Worm (Caenorhabditis elegans) whole organism, early embryonic: Measurements from ENCODE around the gene Y38H6C.13.

Experiments used
- F13C5.2 ChIP-seq: sonication (generic microtip); optimal IDR thresholded peaks from 2 replicates; lab custom pipeline; 2017; ENCODE audit warnings: mild to moderate bottlenecking, missing genetic modification characterization, inconsistent platforms, missing compliant biosample characterization
- ama-1 ChIP-seq: fragments of 150-350 bp; optimal IDR thresholded peaks from 2 replicates; lab custom pipeline; 2014
- ceh-13 ChIP-seq: fragments of 200-800 bp; sonication (Bioruptor generic); optimal IDR thresholded peaks from 2 replicates; lab custom pipeline; 2018; ENCODE audit warnings: mild to moderate bottlenecking, missing genetic modification characterization, missing compliant biosample characterization
- ets-7 ChIP-seq: sonication (generic microtip); optimal IDR thresholded peaks from 2 replicates; lab custom pipeline; 2016; ENCODE audit warnings: missing genotype, missing genetic modification characterization, missing compliant biosample characterization
- flt-1 ChIP-seq: fragments of 200-800 bp; sonication (Bioruptor generic); IDR thresholded peaks from 2 replicates; pipeline ENCODE4 v1.3.6; 2022; ENCODE audit warnings: missing genetic modification characterization, missing compliant biosample characterization
- hmbx-1 ChIP-seq: sonication (generic microtip); optimal IDR thresholded peaks from 2 replicates; lab custom pipeline; 2016; ENCODE audit warnings: mild to moderate bottlenecking, missing genetic modification characterization, missing compliant biosample characterization
- hnd-1 ChIP-seq: sonication (generic microtip); optimal IDR thresholded peaks from 2 replicates; lab custom pipeline; 2016; ENCODE audit warnings: missing genetic modification characterization, missing compliant biosample characterization

- TF ChIP-seq hnd-1 (no peak), ceh-13 (GFP tag; lab: Kevin White, UChicago) (no peak), hmbx-1 (tag; lab: Kevin White, UChicago) (no peak), ets-7 (tag; lab: Kevin White, UChicago) (no peak), ama-1 (lab: Kevin White, UChicago) (no peak), flt-1 (GFP tag; lab: Robert Waterston, UW) (no peak), F13C5.2 (tag; lab: Kevin White, UChicago) (no peak)
Observed at ce11 chrV:20518927-20519326, 8.7 kb upstream of the Y38H6C.13 start, which contains the start of gene Y38H6C.25.
